Fruit fly (Drosophila melanogaster) whole organism, embryonic: ENCODE data around the gene Cpr30B.
A peak's percentile ranks its signal among the peaks of the same experiment; 100 is the strongest.

Experiments
- Aef1 ChIP-seq: fragments of 200-800 bp; sonication (Bioruptor generic); IDR thresholded peaks from 3 replicates; pipeline ENCODE4 v1.3.6; 2022; ENCODE audit warnings: missing biosample characterization, missing genetic modification characterization
- CG11247 ChIP-seq: fragments of 200-800 bp; sonication (Bioruptor generic); IDR thresholded peaks from 2 replicates; pipeline ENCODE4 v1.3.6; 2022; ENCODE audit warnings: missing biosample characterization, missing genetic modification characterization
- CG12219 ChIP-seq: fragments of 200-800 bp; sonication (Bioruptor generic); optimal IDR thresholded peaks from 3 replicates; lab custom pipeline; 2018; ENCODE audit warnings: missing biosample characterization, mild to moderate bottlenecking, missing genetic modification characterization
- CG13894 ChIP-seq: fragments of 200-800 bp; sonication (Bioruptor generic); optimal IDR thresholded peaks from 3 replicates; lab custom pipeline; 2018; ENCODE audit warnings: missing biosample characterization, mild to moderate bottlenecking, missing genetic modification characterization, moderate library complexity
- CG15011 ChIP-seq: fragments of 200-800 bp; sonication (Bioruptor generic); optimal IDR thresholded peaks from 3 replicates; lab custom pipeline; 2018; ENCODE audit warnings: missing biosample characterization, mild to moderate bottlenecking, missing genetic modification characterization
- CG15479 ChIP-seq: fragments of 200-800 bp; sonication (Bioruptor generic); optimal IDR thresholded peaks from 3 replicates; lab custom pipeline; 2019; ENCODE audit warnings: missing biosample characterization, mild to moderate bottlenecking, missing genetic modification characterization, moderate library complexity
- CG17186 ChIP-seq: fragments of 200-800 bp; sonication (Bioruptor generic); optimal IDR thresholded peaks from 3 replicates; lab custom pipeline; 2017; ENCODE audit warnings: missing biosample characterization, missing genetic modification reagents, missing genetic modification characterization
- CG17361 ChIP-seq: fragments of 200-800 bp; sonication (Bioruptor generic); IDR thresholded peaks from 3 replicates; pipeline ENCODE4 v1.3.6; 2022; ENCODE audit warnings: missing biosample characterization, missing genetic modification characterization
- CG17612 ChIP-seq: fragments of 200-800 bp; sonication (Bioruptor generic); IDR thresholded peaks from 2 replicates; pipeline ENCODE4 v1.3.6; 2022; ENCODE audit warnings: missing biosample characterization, missing genetic modification characterization
- CG2202 ChIP-seq: fragments of 200-800 bp; sonication (Bioruptor generic); optimal IDR thresholded peaks from 2 replicates; lab custom pipeline; 2018; ENCODE audit warnings: missing biosample characterization, mild to moderate bottlenecking, missing genetic modification characterization
- CG32767 ChIP-seq: fragments of 200-800 bp; sonication (Bioruptor generic); IDR thresholded peaks from 2 replicates; pipeline ENCODE4 v1.3.6; 2022; ENCODE audit warnings: missing biosample characterization, missing genetic modification characterization
- CG34224 ChIP-seq: fragments of 200-800 bp; sonication (Bioruptor generic); IDR thresholded peaks from 3 replicates; pipeline ENCODE4 v1.3.6; 2022; ENCODE audit warnings: missing biosample characterization, missing genetic modification characterization; ENCODE audit not compliant: partially characterized antibody
- CG4730 ChIP-seq: fragments of 200-800 bp; sonication (Bioruptor generic); IDR thresholded peaks from 2 replicates; pipeline ENCODE4 v1.3.6; 2022; ENCODE audit warnings: missing biosample characterization, missing genetic modification characterization
- CG6654 ChIP-seq: fragments of 200-800 bp; sonication (Bioruptor generic); optimal IDR thresholded peaks from 2 replicates; lab custom pipeline; 2017; ENCODE audit warnings: missing biosample characterization, mild to moderate bottlenecking, missing genetic modification characterization
- CG6689 ChIP-seq: fragments of 200-800 bp; sonication (Bioruptor generic); IDR thresholded peaks from 2 replicates; pipeline ENCODE4 v1.3.6; 2022; ENCODE audit warnings: missing biosample characterization, missing genetic modification characterization
- CG6765 ChIP-seq: fragments of 200-800 bp; sonication (Bioruptor generic); optimal IDR thresholded peaks from 3 replicates; lab custom pipeline; 2017; ENCODE audit warnings: missing biosample characterization, mild to moderate bottlenecking, missing genetic modification characterization
- CG8089 ChIP-seq: fragments of 200-800 bp; sonication (Bioruptor generic); optimal IDR thresholded peaks from 3 replicates; lab custom pipeline; 2016; ENCODE audit warnings: missing biosample characterization, missing genetic modification characterization
- CG9727 ChIP-seq: fragments of 200-800 bp; sonication (Bioruptor generic); optimal IDR thresholded peaks from 3 replicates; lab custom pipeline; 2017; ENCODE audit warnings: missing biosample characterization, mild to moderate bottlenecking, missing genetic modification characterization
- CG9932 ChIP-seq: fragments of 200-800 bp; sonication (Bioruptor generic); IDR thresholded peaks from 2 replicates; pipeline ENCODE4 v1.3.6; 2022; ENCODE audit warnings: missing biosample characterization, missing genetic modification characterization
- D19B ChIP-seq: fragments of 200-800 bp; sonication (Bioruptor generic); optimal IDR thresholded peaks from 2 replicates; lab custom pipeline; 2017; ENCODE audit warnings: missing biosample characterization, mild to moderate bottlenecking, missing genetic modification characterization
- GATAe ChIP-seq: fragments of 200-800 bp; sonication (Bioruptor generic); conservative IDR thresholded peaks from 2 replicates; pipeline ENCODE4 v1.3.6; 2022; ENCODE audit warnings: missing biosample characterization, missing genetic modification characterization
- HLH54F ChIP-seq: fragments of 200-800 bp; sonication (Bioruptor generic); optimal IDR thresholded peaks from 3 replicates; lab custom pipeline; 2016; ENCODE audit warnings: missing biosample characterization, missing genetic modification characterization
- Max ChIP-seq: fragments of 200-800 bp; sonication (Bioruptor generic); optimal IDR thresholded peaks from 2 replicates; lab custom pipeline; 2016; ENCODE audit warnings: missing biosample characterization, mild to moderate bottlenecking, missing genetic modification characterization
- Mes4 ChIP-seq: fragments of 200-800 bp; sonication (Bioruptor generic); optimal IDR thresholded peaks from 2 replicates; lab custom pipeline; 2016; ENCODE audit warnings: missing biosample characterization, missing genetic modification characterization
- NK7.1 ChIP-seq: fragments of 200-800 bp; sonication (Bioruptor generic); optimal IDR thresholded peaks from 3 replicates; lab custom pipeline; 2016; ENCODE audit warnings: missing biosample characterization, missing genetic modification characterization
- Neu2 ChIP-seq: fragments of 200-800 bp; sonication (Bioruptor generic); optimal IDR thresholded peaks from 3 replicates; lab custom pipeline; 2016; ENCODE audit warnings: missing biosample characterization, missing genetic modification characterization, borderline replicate concordance
- Oli ChIP-seq: fragments of 200-800 bp; sonication (Bioruptor generic); optimal IDR thresholded peaks from 2 replicates; lab custom pipeline; 2018; ENCODE audit warnings: missing biosample characterization, mild to moderate bottlenecking, missing genetic modification characterization, moderate library complexity
- Ptx1 ChIP-seq: fragments of 200-800 bp; sonication (Bioruptor generic); IDR thresholded peaks from 2 replicates; pipeline ENCODE4 v1.3.6; 2022; ENCODE audit warnings: missing biosample characterization, missing genetic modification characterization
- Rx ChIP-seq: fragments of 200-800 bp; sonication (Bioruptor generic); IDR thresholded peaks from 2 replicates; pipeline ENCODE4 v1.3.6; 2022; ENCODE audit warnings: missing biosample characterization, missing genetic modification characterization
- Sin3A ChIP-seq: fragments of >200 bp; optimal IDR thresholded peaks from 2 replicates; lab custom pipeline; 2018
- Trl ChIP-seq, 3 experiments: fragments of >200 bp in 2 of 3; fragments of 200-800 bp in 1 of 3; sonication (Bioruptor generic) in 1 of 3; optimal IDR thresholded peaks; 2 replicates in 1 of 3; 3 replicates in 2 of 3; lab custom pipeline; 2016 to 2017; ENCODE audit warnings: missing biosample characterization in 1 of 3, missing genetic modification characterization in 1 of 3
- ap ChIP-seq: fragments of 200-800 bp; sonication (Bioruptor generic); IDR thresholded peaks from 2 replicates; pipeline ENCODE4 v1.3.6; 2022; ENCODE audit warnings: missing biosample characterization, missing genetic modification characterization
- en ChIP-seq: fragments of 200-800 bp; sonication (Bioruptor generic); optimal IDR thresholded peaks from 2 replicates; lab custom pipeline; 2016; ENCODE audit warnings: missing biosample characterization, missing genetic modification characterization
- fd96Cb ChIP-seq: fragments of 200-800 bp; sonication (Bioruptor generic); optimal IDR thresholded peaks from 2 replicates; lab custom pipeline; 2018; ENCODE audit warnings: missing biosample characterization, mild to moderate bottlenecking, missing genetic modification characterization, moderate library complexity
- fu2 ChIP-seq: fragments of 200-800 bp; sonication (Bioruptor generic); optimal IDR thresholded peaks from 2 replicates; lab custom pipeline; 2016; ENCODE audit warnings: missing biosample characterization, missing genetic modification characterization
- ham ChIP-seq: fragments of 200-800 bp; sonication (Bioruptor generic); IDR thresholded peaks from 2 replicates; pipeline ENCODE4 v1.3.6; 2022; ENCODE audit warnings: missing biosample characterization, missing genetic modification characterization
- lola ChIP-seq, 3 experiments: fragments of >200 bp in 2 of 3; fragments of 200-800 bp in 1 of 3; sonication (Bioruptor generic) in 1 of 3; optimal IDR thresholded peaks; 2 replicates each; lab custom pipeline; 2017 to 2019; ENCODE audit warnings: missing biosample characterization in 3 of 3, missing genetic modification characterization in 3 of 3, mild to moderate bottlenecking in 1 of 3, moderate library complexity in 1 of 3
- pan ChIP-seq, 4 experiments: fragments of >200 bp in 3 of 4; fragments of 200-800 bp in 1 of 4; sonication (Bioruptor generic) in 1 of 4; optimal IDR thresholded peaks in 3 of 4; IDR thresholded peaks in 1 of 4; 2 replicates each; pipeline versions ENCODE4 v1.3.6 to Lab custom; 2017 to 2022; ENCODE audit warnings: missing biosample characterization in 2 of 4, missing genetic modification characterization in 2 of 4, mixed read lengths in 1 of 4
- pb ChIP-seq: fragments of 200-800 bp; sonication (Bioruptor generic); optimal IDR thresholded peaks from 3 replicates; lab custom pipeline; 2016; ENCODE audit warnings: missing biosample characterization, missing genetic modification characterization
- pnt ChIP-seq: fragments of 200-800 bp; sonication (Bioruptor generic); optimal IDR thresholded peaks from 3 replicates; lab custom pipeline; 2016; ENCODE audit warnings: missing biosample characterization, missing genetic modification characterization
- prd ChIP-seq, 3 experiments: fragments of >200 bp in 2 of 3; fragments of 200-800 bp in 1 of 3; sonication (Bioruptor generic) in 1 of 3; optimal IDR thresholded peaks in 2 of 3; IDR thresholded peaks in 1 of 3; 2 replicates in 2 of 3; 3 replicates in 1 of 3; pipeline versions ENCODE4 v1.3.6 to Lab custom; 2017 to 2022; ENCODE audit warnings: missing biosample characterization in 1 of 3, missing genetic modification characterization in 1 of 3
- rib ChIP-seq: fragments of 200-800 bp; sonication (Bioruptor generic); IDR thresholded peaks from 2 replicates; pipeline ENCODE4 v1.3.6; 2022; ENCODE audit warnings: missing biosample characterization, missing genetic modification characterization
- shn ChIP-seq: fragments of 200-800 bp; sonication (Bioruptor generic); optimal IDR thresholded peaks from 3 replicates; lab custom pipeline; 2016; ENCODE audit warnings: missing biosample characterization, missing genetic modification characterization
- sna ChIP-seq: fragments of 200-800 bp; sonication (Bioruptor generic); IDR thresholded peaks from 2 replicates; pipeline ENCODE4 v1.3.6; 2022; ENCODE audit warnings: missing biosample characterization, missing genetic modification characterization; ENCODE audit not compliant: partially characterized antibody
- tio ChIP-seq: fragments of 200-800 bp; sonication (Bioruptor generic); optimal IDR thresholded peaks from 2 replicates; lab custom pipeline; 2017; ENCODE audit warnings: missing biosample characterization, missing genetic modification characterization, inconsistent platforms
- usp ChIP-seq: fragments of >200 bp; optimal IDR thresholded peaks from 2 replicates; lab custom pipeline; 2017; ENCODE audit warnings: missing biosample characterization, missing genetic modification characterization
- zen ChIP-seq: fragments of 200-800 bp; sonication (Bioruptor generic); optimal IDR thresholded peaks from 3 replicates; lab custom pipeline; 2018; ENCODE audit warnings: missing biosample characterization, mild to moderate bottlenecking, missing genetic modification characterization, moderate library complexity

Gene Cpr30B

dm6 chr2L:9520886-9521868 is 21.5 kb upstream of the Cpr30B start, which contains the start of gene Oatp30B (continued):
- peak; percentile 90 for TF ChIP-seq CG8089 (GFP tag; lab: Kevin White, UChicago)
- TF ChIP-seq rib: peak; percentile 97
- no peak for TF ChIP-seq Sin3A (lab: Kevin White, UChicago)
- TF ChIP-seq en (GFP tag; lab: Kevin White, UChicago): peak; percentile 92
- TF ChIP-seq CG17612 (GFP tag; lab: Robert Waterston, UW): peak; percentile 93
- TF ChIP-seq pan (optimal IDR thresholded peaks at IDR 0.05; lab: Kevin White, UChicago): no peak
- TF ChIP-seq pan (GFP tag; optimal IDR thresholded peaks at IDR 0.05 in 1 of 2, IDR thresholded peaks at IDR 0.05 in 1 of 2): peak in 1 of 2 experiments; percentile 98
- TF ChIP-seq CG4730 (GFP tag; lab: Robert Waterston, UW): peak; percentile 96
- TF ChIP-seq Ptx1 (GFP tag; lab: Robert Waterston, UW): peak; percentile 98
- TF ChIP-seq tio (GFP tag; lab: Kevin White, UChicago): peak; percentile 95
- TF ChIP-seq Mes4 (GFP tag; lab: Kevin White, UChicago): peak; percentile 91
- peak; percentile 98 for TF ChIP-seq zen
- peak; percentile 82 for TF ChIP-seq Neu2 (GFP tag; lab: Kevin White, UChicago)
- peak; percentile 88 for TF ChIP-seq CG15011 (GFP tag; lab: Kevin White, UChicago)
- peak; percentile 89 for TF ChIP-seq pb (GFP tag; lab: Kevin White, UChicago)
- peak; percentile 98 for TF ChIP-seq CG11247
- TF ChIP-seq CG12219: peak; percentile 94
- peak; percentile 93 for TF ChIP-seq CG32767
- peak; percentile 92 for TF ChIP-seq GATAe
- peak; percentile 81 for TF ChIP-seq D19B
- TF ChIP-seq CG34224 (GFP tag; lab: Robert Waterston, UW): peak; percentile 99
- peak; percentile 94 for TF ChIP-seq shn
- peak; percentile 72 for TF ChIP-seq CG17186 (GFP tag; lab: Kevin White, UChicago)
- peak in 1 of 3 experiments; percentile 96 for TF ChIP-seq lola (GFP tag; optimal IDR thresholded peaks at IDR 0.05; lab: Kevin White, UChicago)
- TF ChIP-seq HLH54F (GFP tag; lab: Kevin White, UChicago): peak; percentile 96
- TF ChIP-seq CG9932 (GFP tag; lab: Robert Waterston, UW): peak; percentile 99
- TF ChIP-seq CG9727 (GFP tag; lab: Kevin White, UChicago): peak; percentile 96
- TF ChIP-seq pnt (GFP tag; lab: Kevin White, UChicago): peak; percentile 95
- TF ChIP-seq sna: peak; percentile 100
- TF ChIP-seq Oli (tag; lab: Kevin White, UChicago): peak; percentile 94
- TF ChIP-seq prd (optimal IDR thresholded peaks at IDR 0.05; lab: Kevin White, UChicago): no peak
- TF ChIP-seq prd (GFP tag; IDR thresholded peaks at IDR 0.05; lab: Robert Waterston, UW): peak; percentile 99
- peak; percentile 95 for TF ChIP-seq Rx (GFP tag; lab: Robert Waterston, UW)
- TF ChIP-seq fd96Cb: peak; percentile 95
- no peak for TF ChIP-seq usp (GFP tag; lab: Kevin White, UChicago)
- peak; percentile 96 for TF ChIP-seq CG17361
- peak; percentile 95 for TF ChIP-seq ap (GFP tag; lab: Robert Waterston, UW)
- TF ChIP-seq Max (GFP tag; lab: Kevin White, UChicago): peak; percentile 95
- TF ChIP-seq CG6689 (GFP tag; lab: Robert Waterston, UW): peak; percentile 96
- peak; percentile 87 for TF ChIP-seq NK7.1 (GFP tag; lab: Kevin White, UChicago)
- TF ChIP-seq CG2202 (tag; lab: Kevin White, UChicago): peak; percentile 93
- peak; percentile 71 for TF ChIP-seq CG15479 (GFP tag; lab: Kevin White, UChicago)
- TF ChIP-seq Trl (optimal IDR thresholded peaks at IDR 0.05; lab: Kevin White, UChicago): peak; percentile 67 to 77
- TF ChIP-seq Trl (GFP tag; optimal IDR thresholded peaks at IDR 0.05; lab: Kevin White, UChicago): peak; percentile 96
- peak; percentile 58 for TF ChIP-seq CG6654
- TF ChIP-seq CG13894 (tag; lab: Kevin White, UChicago): peak; percentile 97
- peak; percentile 94 for TF ChIP-seq fu2 (GFP tag; lab: Kevin White, UChicago)
- peak; percentile 88; the same call in 1 of the 2 replicates for TF ChIP-seq ham (GFP tag; lab: Robert Waterston, UW)
- TF ChIP-seq Aef1 (GFP tag; lab: Robert Waterston, UW): peak; percentile 97
- peak; percentile 94 for TF ChIP-seq CG6765 (GFP tag; lab: Kevin White, UChicago)
